Worm (Caenorhabditis elegans): ENCODE results near the gene emb-1.

Gene emb-1

DNA sequence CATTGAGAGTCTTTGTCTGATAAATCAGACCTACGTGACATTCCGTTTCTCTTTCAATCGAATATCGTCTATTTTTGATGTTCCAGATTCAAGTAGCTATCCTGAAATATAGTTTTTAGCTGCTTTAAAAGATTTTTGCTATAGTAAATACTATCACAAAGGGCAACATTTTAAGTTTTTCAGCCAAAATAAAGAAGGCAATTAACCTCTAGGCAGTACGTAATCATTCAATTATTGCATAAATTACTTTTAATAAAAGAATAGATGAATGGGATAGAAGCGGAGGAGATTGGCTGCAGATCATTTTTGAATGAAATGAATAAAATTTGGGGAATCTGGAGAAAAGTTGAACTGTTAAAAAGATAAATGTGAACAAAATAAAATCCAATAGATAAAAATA, 3.5 kb upstream of the emb-1 start, which contains the start of gene ulp-1:
TSS of gene ulp-1 (minus strand) at position 101 of the 400 bp plus-strand sequence.
- no peak for TF ChIP-seq ceh-16 (tag; optimal IDR thresholded peaks at IDR 0.05)
- TF ChIP-seq unc-39 (tag; optimal IDR thresholded peaks at IDR 0.05): no peak
- no peak for TF ChIP-seq sma-9 (GFP tag; optimal IDR thresholded peaks at IDR 0.05)
- TF ChIP-seq sma-9 (tag; optimal IDR thresholded peaks at IDR 0.05): no peak
- no peak for TF ChIP-seq aly-2 (tag; optimal IDR thresholded peaks at IDR 0.05)
- TF ChIP-seq sem-4 (tag; optimal IDR thresholded peaks at IDR 0.05): no peak
- TF ChIP-seq lin-11 (tag; optimal IDR thresholded peaks at IDR 0.05): no peak
- no peak for TF ChIP-seq blmp-1 (tag; optimal IDR thresholded peaks at IDR 0.05; ENCODE audit: insufficient read depth)
- no peak for TF ChIP-seq unc-55 (GFP tag; optimal IDR thresholded peaks at IDR 0.05)
- no peak for TF ChIP-seq gmeb-1 (tag; optimal IDR thresholded peaks at IDR 0.05)
- TF ChIP-seq C34F6.9 (tag; optimal IDR thresholded peaks at IDR 0.05): no peak

ce11 chrIII:5171945-5172344, 1.3 kb upstream of the emb-1 start, which contains the start of gene prp-19:
TSS of gene prp-19 (minus strand) at chrIII:5172045.
- TF ChIP-seq zag-1 (tag; optimal IDR thresholded peaks at IDR 0.05): no peak
- no peak for TF ChIP-seq unc-55 (GFP tag; optimal IDR thresholded peaks at IDR 0.05)
- no peak for TF ChIP-seq sma-3 (GFP tag; optimal IDR thresholded peaks at IDR 0.05)
- TF ChIP-seq elt-1 (tag; optimal IDR thresholded peaks at IDR 0.05): no peak
- no peak for TF ChIP-seq mab-5 (tag; optimal IDR thresholded peaks at IDR 0.05)
- TF ChIP-seq Y55F3AM.14 (GFP tag; optimal IDR thresholded peaks at IDR 0.05): no peak
- no peak for TF ChIP-seq aly-2 (tag; optimal IDR thresholded peaks at IDR 0.05)
- TF ChIP-seq ceh-82 (tag; optimal IDR thresholded peaks at IDR 0.05): no peak
- TF ChIP-seq sem-4 (tag; optimal IDR thresholded peaks at IDR 0.05): no peak
- no peak for TF ChIP-seq fos-1 (tag; optimal IDR thresholded peaks at IDR 0.05)
- no peak for TF ChIP-seq sma-9 (GFP tag; optimal IDR thresholded peaks at IDR 0.05)
- no peak for TF ChIP-seq sma-9 (tag; optimal IDR thresholded peaks at IDR 0.05)
- no peak for TF ChIP-seq nhr-25 (tag; optimal IDR thresholded peaks at IDR 0.05)
- no peak for TF ChIP-seq ztf-1 (GFP tag; conservative IDR thresholded peaks at IDR 0.05)
- no peak for TF ChIP-seq lsy-2 (tag; optimal IDR thresholded peaks at IDR 0.05)
- TF ChIP-seq unc-62 (GFP tag; optimal IDR thresholded peaks at IDR 0.05): no peak
- no peak for TF ChIP-seq C34F6.9 (tag; optimal IDR thresholded peaks at IDR 0.05)
- TF ChIP-seq nhr-6 (tag; optimal IDR thresholded peaks at IDR 0.05): no peak
- no peak for TF ChIP-seq blmp-1 (tag; optimal IDR thresholded peaks at IDR 0.05; ENCODE audit: insufficient read depth)
- TF ChIP-seq ztf-11 (tag; optimal IDR thresholded peaks at IDR 0.05): no peak
- no peak for TF ChIP-seq ama-1 (optimal IDR thresholded peaks at IDR 0.05)

ce11 chrIII:5172470-5172869, 769 bp upstream of the emb-1 start, which contains the start of gene K10D2.5:
TSS of gene K10D2.5 (plus strand) at chrIII:5172720.
- no peak for TF ChIP-seq nhr-23 (tag; optimal IDR thresholded peaks at IDR 0.05)
- no peak for TF ChIP-seq mbf-1 (tag; optimal IDR thresholded peaks at IDR 0.05)
- TF ChIP-seq nhr-6 (tag; optimal IDR thresholded peaks at IDR 0.05): peak; percentile 74
- no peak for TF ChIP-seq R02D3.7 (tag; optimal IDR thresholded peaks at IDR 0.05)
- TF ChIP-seq lin-11 (tag; optimal IDR thresholded peaks at IDR 0.05): peak; percentile 83
- TF ChIP-seq F13H6.1 (tag; optimal IDR thresholded peaks at IDR 0.05): peak; percentile 88
- no peak for TF ChIP-seq ZK546.5 (tag; optimal IDR thresholded peaks at IDR 0.05)
- TF ChIP-seq skn-1 (tag; optimal IDR thresholded peaks at IDR 0.05): peak; percentile 64
- peak; percentile 27 for TF ChIP-seq blmp-1 (tag; optimal IDR thresholded peaks at IDR 0.05; ENCODE audit: insufficient read depth)
- no peak for TF ChIP-seq peb-1 (tag; optimal IDR thresholded peaks at IDR 0.05)
- no peak for TF ChIP-seq lin-39 (tag; optimal IDR thresholded peaks at IDR 0.05)
- peak; percentile 89 for TF ChIP-seq mab-5 (tag; optimal IDR thresholded peaks at IDR 0.05)
- TF ChIP-seq zag-1 (tag; optimal IDR thresholded peaks at IDR 0.05): peak; percentile 77
- TF ChIP-seq ztf-11 (tag; optimal IDR thresholded peaks at IDR 0.05): no peak
- TF ChIP-seq nhr-237 (tag; optimal IDR thresholded peaks at IDR 0.05): no peak
- TF ChIP-seq dmd-4 (tag; optimal IDR thresholded peaks at IDR 0.05): no peak
- peak; percentile 74 for TF ChIP-seq Y55F3AM.14 (GFP tag; optimal IDR thresholded peaks at IDR 0.05)
- peak; percentile 74 for TF ChIP-seq ceh-82 (tag; optimal IDR thresholded peaks at IDR 0.05)
- TF ChIP-seq nhr-129 (tag; optimal IDR thresholded peaks at IDR 0.05): peak; percentile 89
- TF ChIP-seq C34F6.9 (tag; optimal IDR thresholded peaks at IDR 0.05): peak; percentile 94
- no peak for TF ChIP-seq alr-1 (tag; optimal IDR thresholded peaks at IDR 0.05)
- no peak for TF ChIP-seq nhr-11 (tag; optimal IDR thresholded peaks at IDR 0.05)
- TF ChIP-seq lsy-2 (tag; optimal IDR thresholded peaks at IDR 0.05): peak; percentile 84 to 90
- peak; percentile 72 for TF ChIP-seq egl-27 (tag; optimal IDR thresholded peaks at IDR 0.05)
- TF ChIP-seq elt-1 (tag; optimal IDR thresholded peaks at IDR 0.05): no peak
- TF ChIP-seq unc-62 (GFP tag; optimal IDR thresholded peaks at IDR 0.05): no peak
- peak; percentile 94 for TF ChIP-seq lin-13 (GFP tag; optimal IDR thresholded peaks at IDR 0.05)
- peak; percentile 33 for TF ChIP-seq ceh-16 (tag; optimal IDR thresholded peaks at IDR 0.05)
- no peak for TF ChIP-seq ama-1 (optimal IDR thresholded peaks at IDR 0.05)
- peak; percentile 97 for TF ChIP-seq unc-55 (GFP tag; optimal IDR thresholded peaks at IDR 0.05)
- TF ChIP-seq sma-3 (GFP tag; optimal IDR thresholded peaks at IDR 0.05): peak; percentile 95
- TF ChIP-seq elt-3 (tag; optimal IDR thresholded peaks at IDR 0.05): no peak
- peak; percentile 55 for TF ChIP-seq nhr-10 (tag; optimal IDR thresholded peaks at IDR 0.05)
- peak; percentile 96 for TF ChIP-seq sma-9 (GFP tag; optimal IDR thresholded peaks at IDR 0.05)
- no peak for TF ChIP-seq sma-9 (tag; optimal IDR thresholded peaks at IDR 0.05)
- TF ChIP-seq nhr-77 (tag; optimal IDR thresholded peaks at IDR 0.05): no peak
- TF ChIP-seq snpc-4 (tag; optimal IDR thresholded peaks at IDR 0.05): peak; percentile 74
- no peak for TF ChIP-seq aly-2 (tag; optimal IDR thresholded peaks at IDR 0.05)
- TF ChIP-seq crh-2 (tag; optimal IDR thresholded peaks at IDR 0.05): peak; percentile 89
- TF ChIP-seq nhr-25 (tag; optimal IDR thresholded peaks at IDR 0.05): peak; percentile 87
- TF ChIP-seq nhr-12 (tag; optimal IDR thresholded peaks at IDR 0.05): no peak
- no peak for TF ChIP-seq unc-39 (tag; optimal IDR thresholded peaks at IDR 0.05)
- peak in 1 of 2 experiments; percentile 22 for TF ChIP-seq mdl-1 (tag; optimal IDR thresholded peaks at IDR 0.05)

Data from whole organism, L2 larva.